Fruit fly (Drosophila melanogaster): ENCODE data around the gene Ddx56.

Ddx56 gene

dm6 chrX:21345036-21345500 lies 42.7 kb downstream of the Ddx56 start, which contains the start of gene dod (continued):
- TF ChIP-seq CG4854 (GFP tag; optimal IDR thresholded peaks at IDR 0.05) = no peak
- TF ChIP-seq CG12155 (GFP tag; optimal IDR thresholded peaks at IDR 0.05) = peak; percentile 20
- peak; percentile 34 for TF ChIP-seq ind (GFP tag; optimal IDR thresholded peaks at IDR 0.05)
- peak; percentile 51 for TF ChIP-seq CG17359 (tag; optimal IDR thresholded peaks at IDR 0.05)
- peak; percentile 57 for TF ChIP-seq shn (GFP tag; optimal IDR thresholded peaks at IDR 0.05)
- peak; percentile 44 for TF ChIP-seq Hr3 (GFP tag; optimal IDR thresholded peaks at IDR 0.05)
- peak; percentile 10 for TF ChIP-seq CG18011 (GFP tag; optimal IDR thresholded peaks at IDR 0.05)
- peak; percentile 83 for TF ChIP-seq CG12659 (GFP tag; optimal IDR thresholded peaks at IDR 0.05)
- TF ChIP-seq CG1024 (GFP tag; IDR thresholded peaks at IDR 0.05) = no peak
- no peak; the same call in 1 of the 2 replicates for TF ChIP-seq seq (GFP tag; IDR thresholded peaks at IDR 0.05)
- TF ChIP-seq Awh (GFP tag; IDR thresholded peaks at IDR 0.05) = no peak
- TF ChIP-seq caup (GFP tag; optimal IDR thresholded peaks at IDR 0.05; ENCODE audit: severe bottlenecking) = peak; percentile 24
- no peak for TF ChIP-seq prd (optimal IDR thresholded peaks at IDR 0.05)
- TF ChIP-seq prd (GFP tag; IDR thresholded peaks at IDR 0.05) = peak; percentile 59; the same call in 2 of the 3 replicates
- TF ChIP-seq dpn (GFP tag; optimal IDR thresholded peaks at IDR 0.05) = peak; percentile 44 to 52
- no peak for TF ChIP-seq CG10543 (GFP tag; optimal IDR thresholded peaks at IDR 0.05)
- peak; percentile 74 for TF ChIP-seq Scr (GFP tag; IDR thresholded peaks at IDR 0.05; ENCODE audit: partially characterized antibody)
- peak; percentile 25 for TF ChIP-seq org-1 (GFP tag; optimal IDR thresholded peaks at IDR 0.05)
- TF ChIP-seq CG31365 (tag; optimal IDR thresholded peaks at IDR 0.05) = no peak
- no peak for TF ChIP-seq D19A (tag; optimal IDR thresholded peaks at IDR 0.05)
- TF ChIP-seq Six4 (GFP tag; optimal IDR thresholded peaks at IDR 0.05) = no peak
- peak; percentile 72 for TF ChIP-seq CG2120 (GFP tag; optimal IDR thresholded peaks at IDR 0.05)
- peak; percentile 79 for TF ChIP-seq MESR4 (GFP tag; optimal IDR thresholded peaks at IDR 0.05)
- TF ChIP-seq Oli (tag; optimal IDR thresholded peaks at IDR 0.05) = peak; percentile 42
- no peak for TF ChIP-seq ash1 (GFP tag; optimal IDR thresholded peaks at IDR 0.05)
- TF ChIP-seq slbo (GFP tag; IDR thresholded peaks at IDR 0.05) = peak; percentile 72
- TF ChIP-seq Dbx (GFP tag; IDR thresholded peaks at IDR 0.05) = peak; percentile 82
- peak; percentile 88 for TF ChIP-seq pita (GFP tag; optimal IDR thresholded peaks at IDR 0.05)
- TF ChIP-seq CG14441 (GFP tag; IDR thresholded peaks at IDR 0.05) = peak; percentile 37; the same call in 1 of the 2 replicates
- peak; percentile 47 for TF ChIP-seq B-H2 (GFP tag; optimal IDR thresholded peaks at IDR 0.05)
- TF ChIP-seq H15 (GFP tag; IDR thresholded peaks at IDR 0.05) = no peak
- TF ChIP-seq CG8388 (GFP tag; optimal IDR thresholded peaks at IDR 0.05) = peak; percentile 20
- TF ChIP-seq CG1792 (GFP tag; optimal IDR thresholded peaks at IDR 0.05) = peak; percentile 25
- TF ChIP-seq CG8478 (optimal IDR thresholded peaks at IDR 0.05) = no peak
- no peak for TF ChIP-seq slou (GFP tag; optimal IDR thresholded peaks at IDR 0.05)
- TF ChIP-seq disco-r (GFP tag; optimal IDR thresholded peaks at IDR 0.05) = no peak
- TF ChIP-seq CG2889 (GFP tag; IDR thresholded peaks at IDR 0.05) = 0 out of 3 replicates have a peak, but pooled peaks have one; percentile 9
- no peak for TF ChIP-seq CG2678 (tag; optimal IDR thresholded peaks at IDR 0.05)
- peak; percentile 59 for TF ChIP-seq HLH4C (GFP tag; IDR thresholded peaks at IDR 0.05; ENCODE audit: partially characterized antibody)
- 0 out of 2 replicates have a peak, but pooled peaks have one; percentile 8 for TF ChIP-seq CG6689 (GFP tag; IDR thresholded peaks at IDR 0.05)
- TF ChIP-seq Fer2 (tag; optimal IDR thresholded peaks at IDR 0.05) = no peak
- TF ChIP-seq Hr51 (GFP tag; optimal IDR thresholded peaks at IDR 0.05) = peak; percentile 38 to 57
- TF ChIP-seq CG6654 (GFP tag; optimal IDR thresholded peaks at IDR 0.05) = no peak
- TF ChIP-seq CG9876 (GFP tag; optimal IDR thresholded peaks at IDR 0.05) = peak; percentile 22
- TF ChIP-seq CG10321 (GFP tag; IDR thresholded peaks at IDR 0.05) = peak; percentile 30; the same call in 1 of the 2 replicates
- TF ChIP-seq CG8290 (GFP tag; optimal IDR thresholded peaks at IDR 0.05) = no peak
- TF ChIP-seq CG8290 (tag; optimal IDR thresholded peaks at IDR 0.05) = peak in 1 of 2 experiments; percentile 91
- peak; percentile 73 for TF ChIP-seq CG9932 (GFP tag; IDR thresholded peaks at IDR 0.05)
- TF ChIP-seq kay (GFP tag; optimal IDR thresholded peaks at IDR 0.05) = peak; percentile 1
- TF ChIP-seq nmo (GFP tag; optimal IDR thresholded peaks at IDR 0.05) = peak; percentile 68
- TF ChIP-seq Oaz (GFP tag; IDR thresholded peaks at IDR 0.05) = no peak
